Fruit fly (Drosophila melanogaster): ENCODE results near the gene TM9SF4.

The TM9SF4 gene

DNA sequence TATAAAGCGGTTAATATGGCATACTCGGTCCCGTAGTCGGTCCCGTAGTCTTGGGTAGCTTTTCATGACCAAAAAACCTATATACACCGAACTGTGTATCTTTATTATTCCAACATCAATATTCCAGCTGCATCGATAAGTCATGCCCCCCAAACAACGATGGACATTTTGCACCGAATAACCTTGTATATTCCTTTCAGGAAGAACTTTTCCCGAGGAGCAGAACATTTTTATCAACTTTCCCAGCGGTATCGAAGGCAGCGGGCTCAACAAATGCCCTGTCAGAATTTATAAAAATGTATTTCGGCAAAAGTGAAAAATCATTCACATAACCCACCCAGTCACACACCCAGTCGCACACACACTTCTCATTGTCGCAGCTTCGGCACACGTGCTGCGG is at the start of gene TM9SF4:
Gene TM9SF4 (plus strand): TSS at position 301 of the 400 bp plus-strand sequence.
- no peak for TF ChIP-seq scrt (GFP tag; optimal IDR thresholded peaks at IDR 0.05)
- no peak for TF ChIP-seq Asciz (GFP tag; optimal IDR thresholded peaks at IDR 0.05)
- TF ChIP-seq CG9817 (tag; optimal IDR thresholded peaks at IDR 0.05) = no peak
- TF ChIP-seq YL-1 (GFP tag; optimal IDR thresholded peaks at IDR 0.05) = no peak
- no peak for TF ChIP-seq slbo (GFP tag; IDR thresholded peaks at IDR 0.05)
- no peak for TF ChIP-seq Optix (GFP tag; IDR thresholded peaks at IDR 0.05)
- TF ChIP-seq seq (GFP tag; IDR thresholded peaks at IDR 0.05) = no peak
- no peak for TF ChIP-seq stc (GFP tag; IDR thresholded peaks at IDR 0.05)
- no peak for TF ChIP-seq Hr3 (GFP tag; optimal IDR thresholded peaks at IDR 0.05)

DNA sequence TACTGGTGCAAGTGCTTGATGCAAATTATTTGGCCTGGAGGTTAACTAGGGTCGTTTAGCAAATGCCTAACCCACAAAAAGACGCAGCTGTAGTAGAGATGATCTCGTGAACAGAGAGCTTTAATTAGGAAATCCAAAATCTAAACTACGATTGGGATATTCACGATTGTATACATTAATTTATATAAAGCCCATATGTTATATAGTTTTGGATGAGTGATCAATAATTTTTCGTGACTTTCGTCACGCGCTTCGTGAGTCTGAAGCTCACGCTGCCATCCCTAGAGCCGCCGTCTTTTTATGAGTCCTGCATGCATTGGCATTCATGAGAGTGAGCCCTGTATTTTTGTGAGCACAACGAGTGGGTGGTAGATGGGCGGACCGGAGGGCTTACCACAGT is 47.7 kb upstream of the TM9SF4 start:
- no peak for TF ChIP-seq CG12659 (GFP tag; optimal IDR thresholded peaks at IDR 0.05)
- TF ChIP-seq CG4617 (GFP tag; optimal IDR thresholded peaks at IDR 0.05; ENCODE audit: borderline replicate concordance) = no peak
- TF ChIP-seq CG2120 (GFP tag; optimal IDR thresholded peaks at IDR 0.05) = no peak
- TF ChIP-seq CG11398 (GFP tag; optimal IDR thresholded peaks at IDR 0.05) = no peak
- TF ChIP-seq stwl (tag; optimal IDR thresholded peaks at IDR 0.05) = no peak
- TF ChIP-seq pros (GFP tag; optimal IDR thresholded peaks at IDR 0.05) = no peak
- no peak for TF ChIP-seq ato (GFP tag; IDR thresholded peaks at IDR 0.05; ENCODE audit: partially characterized antibody)
- TF ChIP-seq C15 (GFP tag; IDR thresholded peaks at IDR 0.05) = no peak
- no peak for TF ChIP-seq Dp (GFP tag; optimal IDR thresholded peaks at IDR 0.05)

DNA sequence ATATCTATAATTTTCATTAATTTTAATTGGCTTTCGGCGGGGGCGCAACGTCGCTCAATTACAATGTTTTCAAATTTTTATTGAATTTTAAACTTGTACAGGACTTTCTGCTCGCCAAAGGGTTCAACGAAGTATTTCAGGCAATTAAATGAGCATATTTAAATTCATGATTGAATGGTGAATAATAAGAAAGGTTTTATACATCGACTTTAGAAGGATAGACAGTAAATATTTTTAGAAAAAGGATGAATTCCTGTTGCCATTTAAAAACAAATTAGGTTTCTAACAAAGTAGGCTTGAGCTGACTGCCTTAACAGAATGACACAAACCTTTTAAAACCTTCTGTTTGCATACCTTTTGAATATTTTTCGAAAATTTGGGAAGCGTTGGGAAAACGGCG is 38.8 kb upstream of the TM9SF4 start, which contains the start of gene Gpo3:
Gene Gpo3 (plus strand): TSS at position 301 of the 400 bp plus-strand sequence.
- no peak for TF ChIP-seq CG6254 (GFP tag; optimal IDR thresholded peaks at IDR 0.05)
- TF ChIP-seq Nf-YA (GFP tag; IDR thresholded peaks at IDR 0.05) = no peak
- TF ChIP-seq CG1602 (GFP tag; optimal IDR thresholded peaks at IDR 0.05) = no peak
- TF ChIP-seq CG18764 (GFP tag; optimal IDR thresholded peaks at IDR 0.05) = no peak

DNA sequence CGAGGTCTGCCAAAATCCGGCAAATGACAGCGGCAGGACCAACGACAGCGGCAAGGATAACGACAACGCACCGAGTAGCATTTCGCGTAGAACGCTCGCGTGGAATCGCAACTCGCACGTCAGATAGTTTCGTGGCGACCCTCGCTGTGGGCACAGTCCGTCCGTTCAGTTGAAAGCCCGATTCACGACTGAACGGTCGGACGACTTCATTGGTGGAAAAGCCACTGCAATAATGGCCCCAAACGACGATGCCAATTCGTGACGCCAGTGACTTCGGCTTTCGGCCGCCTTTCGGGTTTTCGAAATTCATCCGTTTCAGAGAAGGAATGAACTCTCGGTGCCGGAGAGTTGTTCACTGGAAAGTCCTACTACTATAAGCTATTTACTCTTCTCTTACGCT is 29.6 kb upstream of the TM9SF4 start, which contains the start of gene DIP-kappa:
Gene DIP-kappa (minus strand): TSS at position 200 of the 400 bp plus-strand sequence.
- TF ChIP-seq CG7372 (GFP tag; IDR thresholded peaks at IDR 0.05) (no peak), CG7963 (GFP tag; IDR thresholded peaks at IDR 0.05; ENCODE audit: partially characterized antibody) (0 out of 3 replicates have a peak, but pooled peaks have one; percentile 24), abd-A (tag; optimal IDR thresholded peaks at IDR 0.05) (peak; percentile 40), Dll (GFP tag; IDR thresholded peaks at IDR 0.05; ENCODE audit: partially characterized antibody) (no peak), Nf-YB (GFP tag; optimal IDR thresholded peaks at IDR 0.05) (peak; percentile 63), esg (GFP tag; conservative IDR thresholded peaks at IDR 0.05) (no peak), CG6791 (GFP tag; IDR thresholded peaks at IDR 0.05; ENCODE audit: partially characterized antibody) (no peak), CG11560 (tag; IDR thresholded peaks at IDR 0.05) (0 out of 3 replicates have a peak, but pooled peaks have one; percentile 11), BtbVII (GFP tag; optimal IDR thresholded peaks at IDR 0.05) (no peak), Nf-YC (tag; optimal IDR thresholded peaks at IDR 0.05) (peak; percentile 91), CG1603 (tag; optimal IDR thresholded peaks at IDR 0.05) (no peak), Deaf1 (tag; optimal IDR thresholded peaks at IDR 0.05) (peak; percentile 96), CG11456 (GFP tag; IDR thresholded peaks at IDR 0.05) (peak; percentile 47; the same call in 1 of the 3 replicates), Jarid2 (GFP tag; optimal IDR thresholded peaks at IDR 0.05) (peak; percentile 12), Side (GFP tag; optimal IDR thresholded peaks at IDR 0.05) (no peak)
